Worm (Caenorhabditis elegans) whole organism, young adult: ENCODE data around the gene rol-6.

Experiments used
- lir-1 ChIP-seq: fragments of 200-800 bp; sonication (Bioruptor generic); conservative IDR thresholded peaks from 2 replicates; pipeline ENCODE4 v1.3.6; 2022; ENCODE audit warnings: missing genetic modification reagents, missing genetic modification characterization, missing compliant biosample characterization
- unc-130 ChIP-seq: sonication (generic microtip); optimal IDR thresholded peaks from 2 replicates; lab custom pipeline; 2016; ENCODE audit warnings: missing genetic modification reagents, missing genetic modification characterization, missing compliant biosample characterization

ce11 chrII:8703729-8704128 is 29.1 kb upstream of the rol-6 start, which contains the start of gene ceh-7:
- TF ChIP-seq unc-130 (GFP tag; lab: Kevin White, UChicago): no peak
- no peak for TF ChIP-seq lir-1 (GFP tag; lab: Robert Waterston, UW)
